Worm (Caenorhabditis elegans): Measurements from ENCODE around the gene F59A6.3.

The F59A6.3 gene

DNA sequence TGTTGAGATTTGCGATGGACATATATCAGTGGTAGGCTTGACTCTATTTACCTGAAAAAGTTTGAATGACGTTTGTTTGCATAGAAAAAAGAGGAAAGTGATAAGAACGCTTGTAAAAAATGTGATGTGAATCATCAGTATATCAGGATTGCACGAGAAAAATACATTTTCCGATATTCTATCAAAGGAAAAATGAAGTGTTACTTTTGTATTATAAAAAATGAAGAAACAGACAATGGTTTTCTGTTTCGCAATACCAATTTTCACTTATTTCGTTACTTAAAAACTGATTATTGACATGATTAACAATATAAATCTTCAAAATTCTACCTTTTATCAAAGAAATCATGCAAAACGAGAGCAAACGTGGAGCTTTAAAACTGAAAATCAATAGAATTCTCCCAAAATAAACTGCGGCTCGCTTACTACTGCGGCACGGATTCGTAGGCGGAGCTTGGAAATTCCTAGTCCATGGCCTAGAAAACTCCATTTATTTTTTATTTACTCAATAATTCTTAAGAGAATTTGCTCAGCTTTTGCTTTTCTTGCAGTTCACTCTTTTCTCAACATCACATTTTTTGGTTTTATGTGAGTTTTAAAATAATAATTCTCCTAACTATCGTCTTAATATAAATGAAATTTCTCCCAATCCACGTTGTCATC, 14.5 kb upstream of the F59A6.3 start, which contains the start of the genes eif-1 and vps-24 (continued):
- TF ChIP-seq ceh-82 (tag; optimal IDR thresholded peaks at IDR 0.05) (peak in 1 of 3 experiments; percentile 65), mab-9 (GFP tag; IDR thresholded peaks at IDR 0.05) (no peak), vab-15 (tag; optimal IDR thresholded peaks at IDR 0.05) (no peak), egl-13 (tag; optimal IDR thresholded peaks at IDR 0.05) (no peak), nhr-85 (tag) (peak; percentile 64), unc-62 (GFP tag; optimal IDR thresholded peaks at IDR 0.05) (no peak), efl-1 (optimal IDR thresholded peaks at IDR 0.05) (peak; percentile 57 to 64), efl-1 (GFP tag; optimal IDR thresholded peaks at IDR 0.05 in 1 of 2) (peak; percentile 72 to 95), hlh-17 (GFP tag; optimal IDR thresholded peaks at IDR 0.05; ENCODE audit: borderline replicate concordance) (no peak), irx-1 (tag; optimal IDR thresholded peaks at IDR 0.05) (peak; percentile 30), sptf-1 (tag; optimal IDR thresholded peaks at IDR 0.05) (no peak), zag-1 (tag; optimal IDR thresholded peaks at IDR 0.05) (no peak), elt-2 (tag; optimal IDR thresholded peaks at IDR 0.05) (no peak), xbp-1 (tag; optimal IDR thresholded peaks at IDR 0.05) (peak; percentile 29), lin-39 (tag; optimal IDR thresholded peaks at IDR 0.05) (no peak), hlh-4 (tag; optimal IDR thresholded peaks at IDR 0.05) (no peak), lsy-2 (tag; optimal IDR thresholded peaks at IDR 0.05) (peak; percentile 53 to 74), pag-3 (tag; optimal IDR thresholded peaks at IDR 0.05; ENCODE audit: borderline replicate concordance, insufficient read depth) (no peak), lir-3 (tag; optimal IDR thresholded peaks at IDR 0.05; ENCODE audit: poor library complexity) (peak; percentile 58), lin-14 (GFP tag; optimal IDR thresholded peaks at IDR 0.05) (peak; percentile 49), lin-35 (GFP tag; optimal IDR thresholded peaks at IDR 0.05) (peak; percentile 62 to 65), fos-1 (tag; optimal IDR thresholded peaks at IDR 0.05) (no peak), alr-1 (tag; optimal IDR thresholded peaks at IDR 0.05; ENCODE audit: borderline replicate concordance) (no peak), tbx-2 (tag; optimal IDR thresholded peaks at IDR 0.05) (peak; percentile 47), pax-3 (tag; optimal IDR thresholded peaks at IDR 0.05) (no peak), egl-27 (tag; optimal IDR thresholded peaks at IDR 0.05) (no peak), nhr-71 (tag; optimal IDR thresholded peaks at IDR 0.05) (peak; percentile 55), ceh-88 (GFP tag; IDR thresholded peaks at IDR 0.05) (no peak), skn-1 (tag; optimal IDR thresholded peaks at IDR 0.05) (peak; percentile 2), nhr-28 (tag; optimal IDR thresholded peaks at IDR 0.05) (no peak), lin-13 (GFP tag; optimal IDR thresholded peaks at IDR 0.05) (peak; percentile 17), ceh-90 (tag; optimal IDR thresholded peaks at IDR 0.05) (peak; percentile 62), sup-37 (GFP tag; optimal IDR thresholded peaks at IDR 0.05) (no peak), elt-3 (tag; optimal IDR thresholded peaks at IDR 0.05) (no peak), ztf-4 (tag; optimal IDR thresholded peaks at IDR 0.05) (no peak), unc-86 (tag; optimal IDR thresholded peaks at IDR 0.05) (no peak), C04F5.9 (tag; optimal IDR thresholded peaks at IDR 0.05) (no peak), C34B4.2 (tag; optimal IDR thresholded peaks at IDR 0.05) (no peak), unc-98 (GFP tag; IDR thresholded peaks at IDR 0.05) (no peak), nhr-237 (tag; optimal IDR thresholded peaks at IDR 0.05) (no peak), mef-2 (tag; optimal IDR thresholded peaks at IDR 0.05) (no peak), nhr-77 (tag; optimal IDR thresholded peaks at IDR 0.05) (no peak), nhr-47 (tag; optimal IDR thresholded peaks at IDR 0.05) (peak; percentile 46), nhr-20 (tag; optimal IDR thresholded peaks at IDR 0.05) (peak; percentile 27), nhr-12 (tag; optimal IDR thresholded peaks at IDR 0.05) (no peak), jun-1 (tag; optimal IDR thresholded peaks at IDR 0.05) (no peak), fkh-4 (tag; optimal IDR thresholded peaks at IDR 0.05; ENCODE audit: borderline replicate concordance) (no peak), hpl-2 (GFP tag; optimal IDR thresholded peaks at IDR 0.05) (no peak), fkh-10 (GFP tag; optimal IDR thresholded peaks at IDR 0.05) (no peak), nhr-19 (GFP tag; conservative IDR thresholded peaks at IDR 0.05) (no peak), swsn-7 (tag; optimal IDR thresholded peaks at IDR 0.05) (peak; percentile 12), sox-4 (tag; optimal IDR thresholded peaks at IDR 0.05) (no peak)

Measured in whole organism, L1 larva.